Fruit fly (Drosophila melanogaster) whole organism, wandering third instar larva: ENCODE measurements around the gene CG13005.

ENCODE experiments used
- Abd-B ChIP-seq: fragments of >200 bp; optimal IDR thresholded peaks from 2 replicates; lab custom pipeline; 2017; ENCODE audit warnings: missing biosample characterization, missing genetic modification characterization
- CG32264 ChIP-seq: fragments of 200-800 bp; sonication (Bioruptor generic); optimal IDR thresholded peaks from 2 replicates; lab custom pipeline; 2016; ENCODE audit warnings: missing biosample characterization, missing genetic modification characterization
- CG9705 ChIP-seq: fragments of 200-800 bp; sonication (Bioruptor generic); optimal IDR thresholded peaks from 2 replicates; lab custom pipeline; 2018; ENCODE audit warnings: missing biosample characterization, mild to moderate bottlenecking, missing genetic modification characterization
- CrebA ChIP-seq: fragments of 200-800 bp; sonication (Bioruptor generic); optimal IDR thresholded peaks from 2 replicates; lab custom pipeline; 2016; ENCODE audit warnings: missing biosample characterization, mild to moderate bottlenecking, missing genetic modification characterization, borderline replicate concordance
- Dfd ChIP-seq: fragments of >200 bp; optimal IDR thresholded peaks from 2 replicates; lab custom pipeline; 2017; ENCODE audit warnings: missing biosample characterization, missing genetic modification characterization
- Dif ChIP-seq: fragments of 200-275, 200-300 bp; sonication (Bioruptor generic); optimal IDR thresholded peaks from 2 replicates; lab custom pipeline; 2018; ENCODE audit warnings: missing biosample characterization, missing genetic modification characterization; ENCODE audit not compliant: partially characterized antibody
- GATAd ChIP-seq: sonication (Bioruptor generic); optimal IDR thresholded peaks from 2 replicates; lab custom pipeline; 2016; ENCODE audit warnings: missing biosample characterization, missing genetic modification characterization
- HLH106 ChIP-seq: fragments of 200-800 bp; optimal IDR thresholded peaks from 3 replicates; lab custom pipeline; 2019; ENCODE audit warnings: missing biosample characterization, mild to moderate bottlenecking, missing genetic modification characterization, moderate library complexity
- Hnf4 ChIP-seq: fragments of 200-800 bp; sonication (Bioruptor generic); optimal IDR thresholded peaks from 2 replicates; lab custom pipeline; 2016; ENCODE audit warnings: missing biosample characterization, mild to moderate bottlenecking, missing genetic modification characterization
- Hr78 ChIP-seq: fragments of >200 bp; optimal IDR thresholded peaks from 2 replicates; lab custom pipeline; 2017; ENCODE audit warnings: missing biosample characterization, missing genetic modification characterization
- Hr83 ChIP-seq: fragments of 200-300 bp; sonication (Bioruptor generic); optimal IDR thresholded peaks from 2 replicates; lab custom pipeline; 2016; ENCODE audit warnings: missing biosample characterization, mild to moderate bottlenecking, missing genetic modification characterization, moderate library complexity; ENCODE audit not compliant: poor library complexity, severe bottlenecking
- Jra ChIP-seq: sonication (Bioruptor generic); optimal IDR thresholded peaks from 2 replicates; lab custom pipeline; 2016; ENCODE audit warnings: missing biosample characterization, missing genetic modification characterization
- Mio ChIP-seq: sonication (Bioruptor generic); optimal IDR thresholded peaks from 2 replicates; lab custom pipeline; 2016; ENCODE audit warnings: missing biosample characterization, missing genetic modification characterization
- Myc ChIP-seq: fragments of >200 bp; optimal IDR thresholded peaks from 2 replicates; lab custom pipeline; 2017
- N ChIP-seq: fragments of >200 bp; optimal IDR thresholded peaks from 2 replicates; lab custom pipeline; 2018; ENCODE audit warnings: missing biosample characterization, missing external identifiers, missing genetic modification characterization
- OdsH ChIP-seq: fragments of 200-800 bp; sonication (Bioruptor generic); optimal IDR thresholded peaks from 2 replicates; lab custom pipeline; 2016; ENCODE audit warnings: missing biosample characterization, mild to moderate bottlenecking, missing genetic modification characterization
- Rel ChIP-seq, 2 experiments: fragments of 200-800 bp; sonication (Bioruptor generic) in 1 of 2; optimal IDR thresholded peaks; 2 replicates in 1 of 2; 3 replicates in 1 of 2; lab custom pipeline; 2016 to 2019; ENCODE audit warnings: mild to moderate bottlenecking in 2 of 2, missing biosample characterization in 2 of 2, missing genetic modification characterization in 2 of 2, moderate library complexity in 1 of 2
- Sp1 ChIP-seq: fragments of 200-800 bp; sonication (Bioruptor generic); optimal IDR thresholded peaks from 3 replicates; lab custom pipeline; 2019; ENCODE audit warnings: missing biosample characterization, mild to moderate bottlenecking, missing genetic modification characterization, moderate library complexity
- Vsx2 ChIP-seq: fragments of 200-300, 225-300 bp; sonication (Bioruptor generic); optimal IDR thresholded peaks from 2 replicates; lab custom pipeline; 2018; ENCODE audit warnings: missing biosample characterization, missing genetic modification characterization; ENCODE audit not compliant: partially characterized antibody
- br ChIP-seq: fragments of 200-800 bp; sonication (Bioruptor generic); optimal IDR thresholded peaks from 2 replicates; lab custom pipeline; 2016; ENCODE audit warnings: missing biosample characterization, missing genetic modification characterization
- brk ChIP-seq: fragments of 200-800 bp; sonication (Bioruptor generic); optimal IDR thresholded peaks from 2 replicates; lab custom pipeline; 2016; ENCODE audit warnings: missing biosample characterization, mild to moderate bottlenecking, missing genetic modification characterization
- dl ChIP-seq, 2 experiments: fragments of 175-275, 200-275 bp in 1 of 2; fragments of 200-275 bp in 1 of 2; sonication (Bioruptor generic); optimal IDR thresholded peaks; lab custom pipeline; 2018; ENCODE audit warnings: mild to moderate bottlenecking in 2 of 2, missing biosample characterization in 2 of 2, missing genetic modification characterization in 2 of 2, moderate library complexity in 2 of 2; ENCODE audit not compliant: partially characterized antibody in 2 of 2, insufficient read depth in 1 of 2
- dmrt93B ChIP-seq: fragments of 200-800 bp; sonication (Bioruptor generic); optimal IDR thresholded peaks from 2 replicates; lab custom pipeline; 2018; ENCODE audit warnings: missing biosample characterization, mild to moderate bottlenecking, missing genetic modification characterization
- dsf ChIP-seq: sonication (Bioruptor generic); optimal IDR thresholded peaks from 2 replicates; lab custom pipeline; 2016; ENCODE audit warnings: missing biosample characterization, missing genetic modification characterization, borderline replicate concordance
- ey ChIP-seq: fragments of 200-800 bp; sonication (Bioruptor generic); optimal IDR thresholded peaks from 2 replicates; lab custom pipeline; 2016; ENCODE audit warnings: missing biosample characterization, missing genetic modification characterization
- foxo ChIP-seq, 2 experiments: fragments of 200-800 bp; sonication (Bioruptor generic); optimal IDR thresholded peaks; 2 replicates in 1 of 2; 3 replicates in 1 of 2; lab custom pipeline; 2016 to 2017; ENCODE audit warnings: missing biosample characterization in 2 of 2, missing genetic modification characterization in 2 of 2
- fru ChIP-seq: fragments of 200-800 bp; sonication (Bioruptor generic); optimal IDR thresholded peaks from 3 replicates; lab custom pipeline; 2016; ENCODE audit warnings: missing biosample characterization, mild to moderate bottlenecking, missing genetic modification characterization
- h ChIP-seq: fragments of 200-800 bp; sonication (Bioruptor generic); optimal IDR thresholded peaks from 3 replicates; lab custom pipeline; 2016; ENCODE audit warnings: missing biosample characterization, mild to moderate bottlenecking, missing genetic modification characterization
- jim ChIP-seq: fragments of 175-275, 200-325 bp; sonication (Bioruptor generic); optimal IDR thresholded peaks from 2 replicates; lab custom pipeline; 2016; ENCODE audit warnings: missing biosample characterization, mild to moderate bottlenecking, missing genetic modification characterization
- lola ChIP-seq: fragments of >200 bp; optimal IDR thresholded peaks from 2 replicates; lab custom pipeline; 2017; ENCODE audit warnings: missing biosample characterization, missing genetic modification characterization
- pan ChIP-seq: fragments of >200 bp; optimal IDR thresholded peaks from 2 replicates; lab custom pipeline; 2017
- psq ChIP-seq: fragments of 200-800 bp; sonication (Bioruptor generic); optimal IDR thresholded peaks from 3 replicates; lab custom pipeline; 2017; ENCODE audit warnings: missing biosample characterization, mild to moderate bottlenecking, missing genetic modification characterization, moderate library complexity
- rgr ChIP-seq: fragments of 200-800 bp; sonication (Bioruptor generic); optimal IDR thresholded peaks from 3 replicates; lab custom pipeline; 2016; ENCODE audit warnings: missing biosample characterization, mild to moderate bottlenecking, missing genetic modification characterization
- sage ChIP-seq: fragments of 200-800 bp; sonication (Bioruptor generic); optimal IDR thresholded peaks from 2 replicates; lab custom pipeline; 2016; ENCODE audit warnings: missing biosample characterization, mild to moderate bottlenecking, missing genetic modification characterization
- sv ChIP-seq: fragments of 200-800 bp; sonication (Bioruptor generic); optimal IDR thresholded peaks from 3 replicates; lab custom pipeline; 2016; ENCODE audit warnings: missing biosample characterization, missing genetic modification characterization
- tai ChIP-seq: sonication (Bioruptor generic); optimal IDR thresholded peaks from 2 replicates; lab custom pipeline; 2016; ENCODE audit warnings: missing biosample characterization, missing genetic modification characterization
- usp ChIP-seq: fragments of >200 bp; optimal IDR thresholded peaks from 2 replicates; lab custom pipeline; 2017; ENCODE audit warnings: missing biosample characterization, missing genetic modification characterization
- woc ChIP-seq: sonication (Bioruptor generic); optimal IDR thresholded peaks from 2 replicates; lab custom pipeline; 2016; ENCODE audit warnings: missing biosample characterization, mild to moderate bottlenecking, missing genetic modification characterization

Gene CG13005

DNA sequence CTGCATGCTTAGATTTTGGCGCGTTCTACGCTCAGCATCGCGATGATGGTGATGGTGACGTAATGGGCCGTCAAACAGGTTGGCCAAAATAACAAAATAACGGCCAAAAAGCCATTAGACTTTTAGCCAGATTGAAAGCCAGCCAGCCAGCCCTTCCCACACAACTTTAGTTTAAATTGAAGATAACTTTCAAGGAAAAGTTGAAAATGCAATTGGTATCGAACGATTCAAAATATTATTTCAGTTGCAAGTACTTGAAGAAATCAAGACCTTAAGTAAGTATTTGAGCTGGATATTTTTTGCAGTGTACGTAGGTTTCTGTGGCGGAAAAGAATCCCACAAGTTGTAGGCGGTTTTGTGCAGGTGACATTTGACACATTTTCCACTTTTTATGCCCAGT, 22.4 kb upstream of the CG13005 start:
- TF ChIP-seq foxo (GFP tag; optimal IDR thresholded peaks at IDR 0.05; lab: Kevin White, UChicago) (peak in 1 of 2 experiments; percentile 1), rgr (GFP tag; lab: Kevin White, UChicago) (peak; percentile 4), dl (GFP tag; optimal IDR thresholded peaks at IDR 0.05; lab: Kevin White, UChicago; ENCODE audit: insufficient read depth in 1 of 2, partially characterized antibody in 2 of 2) (no peak)
- TF ChIP-seq, all 38 proteins: peak for 2

DNA sequence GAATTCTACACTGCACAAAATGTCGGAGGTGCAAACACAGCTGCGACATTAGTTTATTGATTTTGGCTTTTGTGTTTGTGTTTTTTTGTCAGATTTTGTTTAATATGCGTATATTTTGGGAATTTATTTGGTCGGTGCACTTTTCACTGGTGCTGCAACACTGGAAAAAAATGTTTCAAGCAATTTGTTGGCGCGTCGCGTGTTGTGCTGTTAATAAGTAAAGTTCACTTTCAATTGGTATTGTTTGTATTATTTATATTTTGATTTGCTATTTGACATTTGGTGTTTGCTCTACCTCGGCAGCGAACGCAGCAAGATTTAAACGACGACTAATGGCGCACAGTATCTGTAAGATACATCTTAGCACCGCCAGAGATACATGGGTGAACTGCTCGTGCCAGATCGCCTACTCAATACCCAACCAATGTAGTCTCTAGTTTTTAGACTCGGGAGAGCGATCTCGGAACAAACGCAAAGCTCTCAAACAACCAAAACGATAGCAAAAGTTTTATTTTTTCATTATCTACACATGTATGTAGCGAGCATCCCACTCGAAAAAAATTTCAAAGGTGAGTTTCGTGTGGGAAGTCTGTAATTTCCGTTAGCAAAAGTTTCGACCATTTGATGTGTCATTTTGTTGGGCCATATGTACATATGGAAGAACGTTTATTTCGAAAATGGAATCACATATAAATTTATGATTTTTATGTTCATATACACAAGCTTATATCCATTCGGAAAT, 21.1 kb upstream of the CG13005 start:
- TF ChIP-seq Sp1 (GFP tag; lab: Kevin White, UChicago) (no peak), Hr78 (GFP tag; lab: Kevin White, UChicago) (no peak), GATAd (GFP tag; lab: Kevin White, UChicago) (no peak), brk (GFP tag; lab: Kevin White, UChicago) (no peak), dl (GFP tag; optimal IDR thresholded peaks at IDR 0.05; lab: Kevin White, UChicago; ENCODE audit: insufficient read depth in 1 of 2, partially characterized antibody in 2 of 2) (no peak), foxo (GFP tag; optimal IDR thresholded peaks at IDR 0.05; lab: Kevin White, UChicago) (peak in 1 of 2 experiments; percentile 13), lola (GFP tag; lab: Kevin White, UChicago) (no peak), N (no peak), Dfd (GFP tag; lab: Kevin White, UChicago) (no peak), tai (no peak), pan (lab: Kevin White, UChicago) (no peak), Rel (GFP tag; optimal IDR thresholded peaks at IDR 0.05; lab: Kevin White, UChicago) (no peak), Rel (tag; optimal IDR thresholded peaks at IDR 0.05; lab: Kevin White, UChicago) (no peak), rgr (GFP tag; lab: Kevin White, UChicago) (peak; percentile 20), usp (no peak), Abd-B (GFP tag; lab: Kevin White, UChicago) (no peak), Hr83 (GFP tag; lab: Kevin White, UChicago) (no peak), CrebA (GFP tag; lab: Kevin White, UChicago) (no peak), h (GFP tag; lab: Kevin White, UChicago) (peak; percentile 13), Vsx2 (GFP tag; lab: Kevin White, UChicago) (no peak), Jra (GFP tag; lab: Kevin White, UChicago) (no peak), dsf (no peak), OdsH (GFP tag; lab: Kevin White, UChicago) (peak; percentile 0), CG32264 (no peak), Dif (GFP tag; lab: Kevin White, UChicago) (no peak), ey (GFP tag; lab: Kevin White, UChicago) (peak; percentile 4), sage (no peak), Myc (lab: Kevin White, UChicago) (no peak), fru (peak; percentile 4), HLH106 (no peak), Hnf4 (no peak), dmrt93B (GFP tag; lab: Kevin White, UChicago) (no peak), Mio (GFP tag; lab: Kevin White, UChicago) (no peak), psq (GFP tag; lab: Kevin White, UChicago) (no peak), woc (GFP tag; lab: Kevin White, UChicago) (no peak), CG9705 (GFP tag; lab: Kevin White, UChicago) (no peak), sv (peak; percentile 8), br (GFP tag; lab: Kevin White, UChicago) (no peak), jim (GFP tag; lab: Kevin White, UChicago) (no peak)
